Worm (Caenorhabditis elegans): Measurements from ENCODE around the gene F53F1.6.

DNA sequence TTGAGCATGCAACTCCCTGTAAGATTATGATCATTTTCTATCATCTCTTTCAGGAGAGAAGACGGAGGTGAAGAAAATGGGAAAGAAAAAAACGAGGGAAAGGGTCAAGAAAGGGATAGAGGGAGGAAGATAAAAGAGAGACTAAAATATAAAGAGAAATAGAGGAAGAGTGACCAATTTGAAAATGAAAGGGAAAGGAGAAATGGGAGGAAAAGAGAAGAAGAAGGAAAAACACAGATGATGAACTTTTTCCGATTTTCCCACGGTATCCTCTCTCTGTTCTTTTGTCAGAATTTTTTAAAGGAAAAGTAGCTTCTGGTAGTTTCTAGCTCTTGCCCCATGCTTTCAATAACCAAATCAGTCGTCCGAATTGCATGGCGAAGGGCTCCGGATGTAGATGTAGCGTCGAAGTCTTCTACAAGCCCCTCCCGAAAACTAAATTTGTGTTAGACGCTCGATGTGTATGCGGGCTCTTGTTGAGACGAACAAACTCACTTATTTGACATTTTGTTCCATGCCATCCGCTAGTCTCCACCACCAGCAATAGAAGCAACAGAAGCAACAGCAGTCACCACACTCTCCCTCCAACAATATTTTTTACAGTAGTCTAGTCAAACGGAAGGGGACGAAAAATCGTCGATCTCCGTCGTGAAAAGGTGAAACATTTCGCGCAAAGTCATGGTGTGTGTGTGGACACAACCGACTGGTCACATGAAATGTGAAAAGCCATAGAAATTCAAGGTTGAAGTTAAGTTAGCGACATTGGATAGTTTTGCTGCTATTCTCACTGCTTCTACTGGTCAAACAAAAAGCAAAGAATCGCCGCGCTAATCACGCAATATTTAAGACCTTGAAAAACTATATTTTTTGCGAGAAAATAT lies 25.8 kb downstream of the F53F1.6 start, which contains the start of gene somi-1:
- TF ChIP-seq unc-62 (GFP tag; optimal IDR thresholded peaks at IDR 0.05) (no peak), aly-2 (tag; optimal IDR thresholded peaks at IDR 0.05) (no peak), pqm-1 (tag; optimal IDR thresholded peaks at IDR 0.05) (no peak), skn-1 (tag; optimal IDR thresholded peaks at IDR 0.05) (no peak), egl-27 (tag; optimal IDR thresholded peaks at IDR 0.05) (no peak), ama-1 (optimal IDR thresholded peaks at IDR 0.05) (peak; percentile 54), nhr-76 (tag; optimal IDR thresholded peaks at IDR 0.05) (no peak), nhr-67 (tag; optimal IDR thresholded peaks at IDR 0.05) (no peak), snpc-4 (tag; optimal IDR thresholded peaks at IDR 0.05) (no peak), nhr-77 (tag; optimal IDR thresholded peaks at IDR 0.05) (no peak), nhr-25 (tag; optimal IDR thresholded peaks at IDR 0.05) (peak; percentile 69), ZK546.5 (tag; optimal IDR thresholded peaks at IDR 0.05) (no peak), pha-4 (tag; optimal IDR thresholded peaks at IDR 0.05) (no peak), ceh-82 (tag; optimal IDR thresholded peaks at IDR 0.05) (no peak)
